Worm (Caenorhabditis elegans) whole organism, L4/young adult: ENCODE results near the gene sas-6.

Experiments
- W03F9.2 ChIP-seq: fragments of 150-350 bp; optimal IDR thresholded peaks from 2 replicates; lab custom pipeline; 2014; ENCODE audit warnings: missing biosample characterization, missing genetic modification characterization
- dao-5 ChIP-seq: sonication (generic microtip); optimal IDR thresholded peaks from 2 replicates; lab custom pipeline; 2016; ENCODE audit warnings: missing genotype, missing genetic modification characterization, moderate library complexity, missing compliant biosample characterization
- him-1 ChIP-seq: sonication (generic microtip); optimal IDR thresholded peaks from 2 replicates; lab custom pipeline; 2016; ENCODE audit warnings: missing genotype, missing genetic modification reagents, missing genetic modification characterization, missing compliant biosample characterization

DNA sequence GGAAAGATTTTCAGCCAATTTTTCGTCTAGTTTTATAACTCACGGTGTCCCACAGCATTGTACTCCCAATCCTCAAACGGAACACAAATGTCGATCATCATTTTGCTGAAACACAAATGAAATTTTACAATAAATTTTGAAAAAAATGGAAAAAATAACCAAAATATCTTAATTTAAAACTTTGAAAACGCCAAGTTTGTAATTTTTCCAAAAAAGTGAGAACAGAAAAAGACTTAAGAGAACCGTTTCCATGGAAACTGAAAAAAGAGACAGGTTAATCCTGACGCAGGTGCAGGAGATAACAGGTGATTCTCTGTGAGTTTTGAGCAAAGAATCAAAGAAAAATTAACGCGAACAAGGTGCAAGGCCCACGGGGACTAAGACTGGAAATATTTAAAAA lies 32.3 kb upstream of the sas-6 start, which contains the start of gene Y45F10D.15:
- no peak for TF ChIP-seq dao-5 (tag; lab: Kevin White, UChicago)
- TF ChIP-seq him-1, result no peak
- TF ChIP-seq W03F9.2 (tag; lab: Kevin White, UChicago), result no peak
